Worm (Caenorhabditis elegans) whole organism, young adult: ENCODE data around the gene F49C5.11.

Experiments
- B0035.1 ChIP-seq: sonication (generic microtip); optimal IDR thresholded peaks from 2 replicates; lab custom pipeline; 2016; ENCODE audit warnings: missing genetic modification characterization, mild to moderate bottlenecking, missing compliant biosample characterization, missing genotype, missing genetic modification reagents
- B0261.1 ChIP-seq: sonication (generic microtip); optimal IDR thresholded peaks from 2 replicates; lab custom pipeline; 2016; ENCODE audit warnings: mild to moderate bottlenecking, missing genetic modification characterization, moderate library complexity, missing compliant biosample characterization
- F49E8.2 ChIP-seq: sonication (generic microtip); optimal IDR thresholded peaks from 3 replicates; lab custom pipeline; 2017; ENCODE audit warnings: missing genetic modification characterization, mild to moderate bottlenecking, missing compliant biosample characterization, antibody characterized with exemption, moderate library complexity; ENCODE audit not compliant: insufficient read depth
- F52B5.7 ChIP-seq: sonication (generic microtip); optimal IDR thresholded peaks from 2 replicates; lab custom pipeline; 2016; ENCODE audit warnings: mild to moderate bottlenecking, missing genetic modification characterization, missing compliant biosample characterization
- Y53G8AR.9 ChIP-seq: fragments of 200-800 bp; sonication (Bioruptor generic); conservative IDR thresholded peaks from 2 replicates; pipeline ENCODE4 v1.3.6; 2022; ENCODE audit warnings: missing genetic modification reagents, missing genetic modification characterization, missing compliant biosample characterization
- Y67H2A.10 ChIP-seq: fragments of 200-800 bp; sonication (Bioruptor generic); conservative IDR thresholded peaks from 2 replicates; pipeline ENCODE4 v1.3.6; 2022; ENCODE audit warnings: missing genetic modification reagents, missing genetic modification characterization, missing compliant biosample characterization
- Y79H2A.3 ChIP-seq: fragments of 200-800 bp; sonication (Bioruptor generic); conservative IDR thresholded peaks from 2 replicates; pipeline ENCODE4 v1.3.6; 2022; ENCODE audit warnings: missing genetic modification reagents, missing genetic modification characterization, missing compliant biosample characterization
- akir-1 ChIP-seq: fragments of 200-800 bp; sonication (Bioruptor generic); optimal IDR thresholded peaks from 2 replicates; lab custom pipeline; 2018; ENCODE audit warnings: mild to moderate bottlenecking, missing genetic modification characterization, moderate library complexity, missing compliant biosample characterization
- ama-1 ChIP-seq, 3 experiments: fragments of 150-350 bp in 1 of 3; sonication (generic microtip) in 2 of 3; optimal IDR thresholded peaks; 2 replicates each; lab custom pipeline; 2014 to 2018; ENCODE audit warnings: missing biosample characterization in 2 of 3, missing genetic modification characterization in 2 of 3, missing genetic modification reagents in 2 of 3
- cebp-2 ChIP-seq: fragments of 200-800 bp; sonication (Bioruptor generic); IDR thresholded peaks from 2 replicates; pipeline ENCODE4 v1.3.6; 2022; ENCODE audit warnings: missing genetic modification characterization, missing compliant biosample characterization
- ceh-27 ChIP-seq: fragments of 200-800 bp; sonication (Bioruptor generic); optimal IDR thresholded peaks from 2 replicates; lab custom pipeline; 2018; ENCODE audit warnings: mild to moderate bottlenecking, missing genetic modification characterization, moderate library complexity, missing compliant biosample characterization
- ceh-79 ChIP-seq: sonication (generic microtip); optimal IDR thresholded peaks from 2 replicates; lab custom pipeline; 2017; ENCODE audit warnings: mild to moderate bottlenecking, missing genetic modification characterization, missing compliant biosample characterization
- egl-44 ChIP-seq: fragments of 200-800 bp; sonication (Bioruptor generic); IDR thresholded peaks from 2 replicates; pipeline ENCODE4 v1.3.6; 2022; ENCODE audit warnings: missing genetic modification reagents, missing genetic modification characterization, missing compliant biosample characterization
- egrh-3 ChIP-seq: fragments of 200-800 bp; sonication (Bioruptor generic); IDR thresholded peaks from 2 replicates; pipeline ENCODE4 v1.3.6; 2022; ENCODE audit warnings: missing genetic modification reagents, missing genetic modification characterization, missing compliant biosample characterization
- ekl-4 ChIP-seq: fragments of 200-800 bp; sonication (Bioruptor generic); IDR thresholded peaks from 2 replicates; pipeline ENCODE4 v1.3.6; 2022; ENCODE audit warnings: missing genetic modification reagents, missing genetic modification characterization, missing compliant biosample characterization
- fkh-3 ChIP-seq: sonication (generic microtip); optimal IDR thresholded peaks from 2 replicates; lab custom pipeline; 2016; ENCODE audit warnings: mild to moderate bottlenecking, missing genetic modification characterization, missing compliant biosample characterization
- hlh-12 ChIP-seq: sonication (generic microtip); optimal IDR thresholded peaks from 2 replicates; lab custom pipeline; 2016; ENCODE audit warnings: missing genetic modification characterization, missing compliant biosample characterization
- hlh-26 ChIP-seq: fragments of 200-800 bp; sonication (Bioruptor generic); conservative IDR thresholded peaks from 2 replicates; pipeline ENCODE4 v1.3.6; 2022; ENCODE audit warnings: missing genetic modification reagents, missing genetic modification characterization, missing compliant biosample characterization
- let-607 ChIP-seq, 2 experiments: fragments of 200-800 bp in 1 of 2; sonication (Bioruptor generic) in 1 of 2; sonication (generic microtip) in 1 of 2; optimal IDR thresholded peaks; 2 replicates each; lab custom pipeline; 2016 to 2018; ENCODE audit warnings: mild to moderate bottlenecking in 2 of 2, missing compliant biosample characterization in 2 of 2, missing genetic modification characterization in 2 of 2, moderate library complexity in 2 of 2, missing genotype in 1 of 2
- lin-35 ChIP-seq, 3 experiments: fragments of 150-350 bp in 2 of 3; sonication (generic microtip) in 1 of 3; optimal IDR thresholded peaks; 2 replicates each; lab custom pipeline; 2014 to 2018; ENCODE audit warnings: missing biosample characterization in 3 of 3, missing genetic modification characterization in 3 of 3, missing genetic modification reagents in 3 of 3
- lin-40 ChIP-seq: sonication (generic microtip); optimal IDR thresholded peaks from 2 replicates; lab custom pipeline; 2016; ENCODE audit warnings: missing genetic modification characterization, mild to moderate bottlenecking, missing compliant biosample characterization, missing genotype, missing genetic modification reagents
- madf-10 ChIP-seq: sonication (generic microtip); optimal IDR thresholded peaks from 2 replicates; lab custom pipeline; 2016; ENCODE audit warnings: mild to moderate bottlenecking, missing genetic modification characterization, missing compliant biosample characterization
- madf-3 ChIP-seq: fragments of 200-800 bp; sonication (Bioruptor generic); IDR thresholded peaks from 2 replicates; pipeline ENCODE4 v1.3.6; 2022; ENCODE audit warnings: missing genetic modification reagents, missing genetic modification characterization, missing compliant biosample characterization
- madf-6 ChIP-seq: fragments of 200-800 bp; sonication (Bioruptor generic); IDR thresholded peaks from 2 replicates; pipeline ENCODE4 v1.3.6; 2022; ENCODE audit warnings: missing genetic modification reagents, missing genetic modification characterization, missing compliant biosample characterization
- madf-8 ChIP-seq: fragments of 200-800 bp; sonication (Bioruptor generic); conservative IDR thresholded peaks from 2 replicates; pipeline ENCODE4 v1.3.6; 2022; ENCODE audit warnings: missing genetic modification reagents, missing genetic modification characterization, missing compliant biosample characterization
- mes-4 ChIP-seq: sonication (generic microtip); optimal IDR thresholded peaks from 2 replicates; lab custom pipeline; 2016; ENCODE audit warnings: missing genotype, missing genetic modification characterization, missing compliant biosample characterization
- nfyb-1 ChIP-seq: fragments of 200-800 bp; sonication (Bioruptor generic); IDR thresholded peaks from 2 replicates; pipeline ENCODE4 v1.3.6; 2022; ENCODE audit warnings: missing genetic modification reagents, missing genetic modification characterization, missing compliant biosample characterization
- nhr-80 ChIP-seq: sonication (generic microtip); optimal IDR thresholded peaks from 2 replicates; lab custom pipeline; 2016; ENCODE audit warnings: missing genetic modification characterization, missing compliant biosample characterization
- pha-4 ChIP-seq: fragments of 150-350 bp; sonication (generic microtip); optimal IDR thresholded peaks from 2 replicates; lab custom pipeline; 2014; ENCODE audit warnings: missing biosample characterization, missing genetic modification reagents, missing genetic modification characterization
- rpc-1 ChIP-seq, 2 experiments: fragments of 150-350 bp in 1 of 2; sonication (generic microtip) in 1 of 2; optimal IDR thresholded peaks; 2 replicates each; lab custom pipeline; 2014 to 2018; ENCODE audit warnings: missing biosample characterization in 1 of 2, missing genetic modification characterization in 1 of 2, missing genetic modification reagents in 1 of 2, missing genotype in 1 of 2
- sdz-38 ChIP-seq: sonication (generic microtip); optimal IDR thresholded peaks from 2 replicates; lab custom pipeline; 2016; ENCODE audit warnings: missing genotype, missing genetic modification characterization, missing compliant biosample characterization
- sptf-2 ChIP-seq: fragments of 200-800 bp; sonication (Bioruptor generic); optimal IDR thresholded peaks from 2 replicates; lab custom pipeline; 2018; ENCODE audit warnings: mild to moderate bottlenecking, missing genetic modification characterization, missing compliant biosample characterization
- tbp1 ChIP-seq: fragments of 200-800 bp; sonication (Bioruptor generic); optimal IDR thresholded peaks from 2 replicates; lab custom pipeline; 2018; ENCODE audit warnings: mild to moderate bottlenecking, missing genetic modification characterization, missing compliant biosample characterization
- tbx-9 ChIP-seq: sonication (generic microtip); optimal IDR thresholded peaks from 2 replicates; lab custom pipeline; 2016; ENCODE audit warnings: borderline replicate concordance, missing genetic modification characterization, inconsistent platforms, missing compliant biosample characterization
- unc-62 ChIP-seq: fragments of 150-350 bp; optimal IDR thresholded peaks from 2 replicates; lab custom pipeline; 2014; ENCODE audit warnings: missing biosample characterization, missing genetic modification reagents, missing genetic modification characterization
- ztf-26 ChIP-seq: sonication (generic microtip); optimal IDR thresholded peaks from 2 replicates; lab custom pipeline; 2017; ENCODE audit warnings: missing genetic modification characterization, missing compliant biosample characterization
- ztf-6 ChIP-seq: fragments of 200-800 bp; sonication (Bioruptor generic); IDR thresholded peaks from 2 replicates; pipeline ENCODE4 v1.3.6; 2022; ENCODE audit warnings: missing genetic modification reagents, missing genetic modification characterization, missing compliant biosample characterization

The F49C5.11 gene

ce11 chrII:12508650-12509049, 47.0 kb upstream of the F49C5.11 start, which contains the start of gene srh-67:
Gene srh-67, plus strand, starts transcription at chrII:12508950.
- TF ChIP-seq mes-4 (no peak), B0035.1 (tag; lab: Kevin White, UChicago) (no peak), hlh-12 (no peak), Y79H2A.3 (GFP tag; lab: Robert Waterston, UW) (no peak), unc-62 (GFP tag; lab: Kevin White, UChicago) (no peak), cebp-2 (GFP tag; lab: Robert Waterston, UW) (no peak)
- TF ChIP-seq, all 124 proteins: peak for 0

ce11 chrII:12511866-12512265, 43.8 kb upstream of the F49C5.11 start, which contains the start of gene srh-73:
Gene srh-73, plus strand, starts transcription at chrII:12512166.
- TF ChIP-seq ztf-6 (GFP tag; lab: Robert Waterston, UW) (no peak), akir-1 (GFP tag; lab: Kevin White, UChicago) (no peak), madf-3 (GFP tag; lab: Robert Waterston, UW) (no peak), egrh-3 (GFP tag; lab: Robert Waterston, UW) (no peak), tbx-9 (tag; lab: Kevin White, UChicago) (no peak), tbp1 (GFP tag; lab: Kevin White, UChicago) (no peak), lin-40 (tag; lab: Kevin White, UChicago) (no peak), ztf-26 (no peak), sdz-38 (tag; lab: Kevin White, UChicago) (no peak), madf-6 (GFP tag; lab: Robert Waterston, UW) (no peak)
- TF ChIP-seq, all 124 proteins: peak for 0

ce11 chrII:12514620-12515019, 41.1 kb upstream of the F49C5.11 start, which contains the start of gene srh-69:
Gene srh-69, minus strand, starts transcription at chrII:12514720.
- TF ChIP-seq F49E8.2 (tag; lab: Kevin White, UChicago) (no peak), cebp-2 (GFP tag; lab: Robert Waterston, UW) (no peak), hlh-26 (GFP tag; lab: Robert Waterston, UW) (no peak), madf-8 (GFP tag; lab: Robert Waterston, UW) (no peak), sptf-2 (GFP tag; lab: Kevin White, UChicago) (no peak), ceh-79 (tag; lab: Kevin White, UChicago) (no peak), rpc-1 (optimal IDR thresholded peaks at IDR 0.05; lab: Kevin White, UChicago) (no peak), rpc-1 (tag; optimal IDR thresholded peaks at IDR 0.05; lab: Kevin White, UChicago) (no peak), pha-4 (tag; lab: Kevin White, UChicago) (no peak), Y67H2A.10 (no peak), fkh-3 (tag; lab: Kevin White, UChicago) (no peak)

DNA sequence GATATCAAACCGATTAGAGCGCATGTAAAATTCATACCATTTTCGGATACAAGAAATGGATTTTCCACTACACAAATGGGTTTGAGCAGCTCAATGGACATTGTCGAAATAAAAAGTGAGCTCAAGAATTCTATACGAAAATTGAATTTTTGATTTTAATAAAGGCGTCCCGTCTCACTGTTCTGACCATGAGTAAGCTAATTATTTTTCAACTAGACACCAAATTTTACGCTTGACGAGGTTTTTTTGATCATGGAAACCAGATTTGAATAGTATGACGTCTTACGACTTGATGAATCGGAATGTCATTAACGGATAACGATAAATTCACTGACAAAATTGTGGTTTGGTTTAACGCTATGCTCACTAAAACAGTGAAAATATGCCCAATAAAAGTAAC, 39.4 kb upstream of the F49C5.11 start, which contains the start of gene srh-61:
Gene srh-61, minus strand, starts transcription at position 101 of the 400 bp plus-strand sequence.
- TF ChIP-seq madf-10 (tag; lab: Kevin White, UChicago) (no peak), lin-35 (GFP tag; optimal IDR thresholded peaks at IDR 0.05; lab: Kevin White, UChicago) (no peak), tbx-9 (tag; lab: Kevin White, UChicago) (no peak), let-607 (tag; optimal IDR thresholded peaks at IDR 0.05; lab: Kevin White, UChicago) (no peak), ekl-4 (GFP tag; lab: Robert Waterston, UW) (no peak), lin-40 (tag; lab: Kevin White, UChicago) (no peak), Y53G8AR.9 (GFP tag; lab: Robert Waterston, UW) (no peak), nfyb-1 (no peak), nhr-80 (tag; lab: Kevin White, UChicago) (no peak), F52B5.7 (tag; lab: Kevin White, UChicago) (no peak), B0261.1 (tag; lab: Kevin White, UChicago) (no peak), ceh-27 (GFP tag; lab: Kevin White, UChicago) (no peak), ama-1 (optimal IDR thresholded peaks at IDR 0.05; lab: Kevin White, UChicago) (no peak), ama-1 (GFP tag; optimal IDR thresholded peaks at IDR 0.05; lab: Kevin White, UChicago) (no peak), egl-44 (GFP tag; lab: Robert Waterston, UW) (no peak), ztf-6 (GFP tag; lab: Robert Waterston, UW) (no peak)
- TF ChIP-seq, all 124 proteins: peak for 0
